Worm (Caenorhabditis elegans) whole organism, early embryonic: Measurements from ENCODE around the gene kqt-2.

ENCODE experiments used
- B0310.2 ChIP-seq: sonication (generic microtip); optimal IDR thresholded peaks from 2 replicates; lab custom pipeline; 2016; ENCODE audit warnings: mild to moderate bottlenecking, missing genetic modification characterization, missing compliant biosample characterization
- F13C5.2 ChIP-seq: sonication (generic microtip); optimal IDR thresholded peaks from 2 replicates; lab custom pipeline; 2017; ENCODE audit warnings: mild to moderate bottlenecking, missing genetic modification characterization, inconsistent platforms, missing compliant biosample characterization
- aly-1 ChIP-seq: sonication (generic microtip); optimal IDR thresholded peaks from 2 replicates; lab custom pipeline; 2016; ENCODE audit warnings: missing genetic modification characterization, missing compliant biosample characterization
- ama-1 ChIP-seq: fragments of 150-350 bp; optimal IDR thresholded peaks from 2 replicates; lab custom pipeline; 2014
- ceh-13 ChIP-seq: fragments of 200-800 bp; sonication (Bioruptor generic); optimal IDR thresholded peaks from 2 replicates; lab custom pipeline; 2018; ENCODE audit warnings: mild to moderate bottlenecking, missing genetic modification characterization, missing compliant biosample characterization
- ets-7 ChIP-seq: sonication (generic microtip); optimal IDR thresholded peaks from 2 replicates; lab custom pipeline; 2016; ENCODE audit warnings: missing genotype, missing genetic modification characterization, missing compliant biosample characterization
- flt-1 ChIP-seq: fragments of 200-800 bp; sonication (Bioruptor generic); IDR thresholded peaks from 2 replicates; pipeline ENCODE4 v1.3.6; 2022; ENCODE audit warnings: missing genetic modification characterization, missing compliant biosample characterization
- hmbx-1 ChIP-seq: sonication (generic microtip); optimal IDR thresholded peaks from 2 replicates; lab custom pipeline; 2016; ENCODE audit warnings: mild to moderate bottlenecking, missing genetic modification characterization, missing compliant biosample characterization
- hmg-4 ChIP-seq: fragments of 200-800 bp; sonication (Bioruptor generic); optimal IDR thresholded peaks from 2 replicates; lab custom pipeline; 2018; ENCODE audit warnings: mild to moderate bottlenecking, missing genetic modification characterization, missing compliant biosample characterization
- sea-1 ChIP-seq: fragments of 200-800 bp; sonication (Bioruptor generic); conservative IDR thresholded peaks from 2 replicates; pipeline ENCODE4 v1.3.6; 2022; ENCODE audit warnings: missing genetic modification characterization, missing compliant biosample characterization
- tbx-11 ChIP-seq: fragments of 200-800 bp; sonication (Bioruptor generic); IDR thresholded peaks from 2 replicates; pipeline ENCODE4 v1.3.6; 2022; ENCODE audit warnings: missing genetic modification characterization, missing compliant biosample characterization
- tbx-37 ChIP-seq: fragments of 200-800 bp; sonication (Bioruptor generic); conservative IDR thresholded peaks from 2 replicates; pipeline ENCODE4 v1.3.6; 2022; ENCODE audit warnings: missing genetic modification reagents, missing genetic modification characterization, missing compliant biosample characterization
- tra-4 ChIP-seq: sonication (generic microtip); optimal IDR thresholded peaks from 2 replicates; lab custom pipeline; 2017; ENCODE audit warnings: missing genetic modification characterization, missing compliant biosample characterization

- no peak for TF ChIP-seq ama-1 (lab: Kevin White, UChicago)
- TF ChIP-seq hmbx-1 (tag; lab: Kevin White, UChicago), result no peak
- TF ChIP-seq F13C5.2 (tag; lab: Kevin White, UChicago), result no peak
- no peak for TF ChIP-seq tra-4 (tag; lab: Kevin White, UChicago)
- TF ChIP-seq flt-1, result no peak
- TF ChIP-seq ceh-13, result no peak
- no peak for TF ChIP-seq tbx-11
- TF ChIP-seq B0310.2 (tag; lab: Kevin White, UChicago), result no peak
- no peak for TF ChIP-seq aly-1 (tag; lab: Kevin White, UChicago)
- no peak for TF ChIP-seq tbx-37 (GFP tag; lab: Robert Waterston, UW)
- TF ChIP-seq hmg-4 (GFP tag; lab: Kevin White, UChicago), result no peak
- TF ChIP-seq sea-1 (GFP tag; lab: Robert Waterston, UW), result no peak
- TF ChIP-seq ets-7 (tag; lab: Kevin White, UChicago), result no peak
Measured at ce11 chrX:8193213-8193612, 53.0 kb downstream of the kqt-2 start.
